Fruit fly (Drosophila melanogaster) whole organism, embryonic: Measurements from ENCODE around the gene Spec2.

ENCODE experiments used
- B-H2 ChIP-seq: fragments of 200-800 bp; sonication (Bioruptor generic); optimal IDR thresholded peaks from 2 replicates; lab custom pipeline; 2018; ENCODE audit warnings: missing biosample characterization, mild to moderate bottlenecking, missing genetic modification characterization
- Bdp1 ChIP-seq: fragments of 200-800 bp; sonication (Bioruptor generic); optimal IDR thresholded peaks from 3 replicates; lab custom pipeline; 2016; ENCODE audit warnings: missing biosample characterization, missing genetic modification characterization
- Blimp-1 ChIP-seq: fragments of 200-800 bp; sonication (Bioruptor generic); optimal IDR thresholded peaks from 3 replicates; lab custom pipeline; 2018; ENCODE audit warnings: missing biosample characterization, missing genetic modification characterization, mild to moderate bottlenecking, moderate library complexity, missing genetic modification reagents
- BtbVII ChIP-seq: fragments of 200-800 bp; sonication (Bioruptor generic); optimal IDR thresholded peaks from 3 replicates; lab custom pipeline; 2017; ENCODE audit warnings: missing biosample characterization, mild to moderate bottlenecking, missing genetic modification characterization
- CG1024 ChIP-seq: fragments of 200-800 bp; sonication (Bioruptor generic); IDR thresholded peaks from 2 replicates; pipeline ENCODE4 v1.3.6; 2022; ENCODE audit warnings: missing biosample characterization, missing genetic modification characterization
- CG10267 ChIP-seq: fragments of 200-800 bp; sonication (Bioruptor generic); optimal IDR thresholded peaks from 2 replicates; lab custom pipeline; 2018; ENCODE audit warnings: missing biosample characterization, mild to moderate bottlenecking, missing genetic modification characterization, moderate library complexity
- CG12155 ChIP-seq: fragments of 200-800 bp; sonication (Bioruptor generic); optimal IDR thresholded peaks from 3 replicates; lab custom pipeline; 2016; ENCODE audit warnings: missing biosample characterization, missing genetic modification characterization
- CG13123 ChIP-seq: fragments of 200-800 bp; sonication (Bioruptor generic); optimal IDR thresholded peaks from 2 replicates; lab custom pipeline; 2016; ENCODE audit warnings: missing biosample characterization, missing genetic modification characterization
- CG13296 ChIP-seq: fragments of 200-800 bp; sonication (Bioruptor generic); optimal IDR thresholded peaks from 3 replicates; lab custom pipeline; 2018; ENCODE audit warnings: missing biosample characterization, mild to moderate bottlenecking, missing genetic modification characterization
- CG13624 ChIP-seq: fragments of 200-800 bp; sonication (Bioruptor generic); optimal IDR thresholded peaks from 2 replicates; lab custom pipeline; 2016; ENCODE audit warnings: missing biosample characterization, missing genetic modification characterization
- CG14965 ChIP-seq: fragments of 200-800 bp; sonication (Bioruptor generic); optimal IDR thresholded peaks from 2 replicates; lab custom pipeline; 2016; ENCODE audit warnings: missing biosample characterization, missing genetic modification characterization, borderline replicate concordance
- CG1602 ChIP-seq: fragments of 200-800 bp; sonication (Bioruptor generic); optimal IDR thresholded peaks from 3 replicates; lab custom pipeline; 2016; ENCODE audit warnings: missing biosample characterization, missing genetic modification characterization
- CG17328 ChIP-seq: fragments of 200-800 bp; sonication (Bioruptor generic); IDR thresholded peaks from 2 replicates; pipeline ENCODE4 v1.3.6; 2022; ENCODE audit warnings: missing biosample characterization, missing genetic modification characterization
- CG2712 ChIP-seq: fragments of 200-800 bp; optimal IDR thresholded peaks from 3 replicates; lab custom pipeline; 2019; ENCODE audit warnings: missing biosample characterization, mild to moderate bottlenecking, missing genetic modification characterization, moderate library complexity
- CG2889 ChIP-seq: fragments of 200-800 bp; sonication (Bioruptor generic); IDR thresholded peaks from 3 replicates; pipeline ENCODE4 v1.3.6; 2022; ENCODE audit warnings: missing biosample characterization, missing genetic modification characterization
- CG30020 ChIP-seq: fragments of 200-800 bp; optimal IDR thresholded peaks from 2 replicates; lab custom pipeline; 2019; ENCODE audit warnings: missing biosample characterization, mild to moderate bottlenecking, missing genetic modification characterization, moderate library complexity
- CG4328 ChIP-seq: fragments of 200-800 bp; sonication (Bioruptor generic); optimal IDR thresholded peaks from 3 replicates; lab custom pipeline; 2017; ENCODE audit warnings: missing biosample characterization, missing genetic modification reagents, missing genetic modification characterization
- CG6272 ChIP-seq: fragments of 200-800 bp; sonication (Bioruptor generic); IDR thresholded peaks from 2 replicates; pipeline ENCODE4 v1.3.6; 2022; ENCODE audit warnings: missing biosample characterization, missing genetic modification characterization
- CG6689 ChIP-seq: fragments of 200-800 bp; sonication (Bioruptor generic); IDR thresholded peaks from 2 replicates; pipeline ENCODE4 v1.3.6; 2022; ENCODE audit warnings: missing biosample characterization, missing genetic modification characterization
- CG6791 ChIP-seq: fragments of 200-800 bp; sonication (Bioruptor generic); IDR thresholded peaks from 3 replicates; pipeline ENCODE4 v1.3.6; 2022; ENCODE audit warnings: missing biosample characterization, missing genetic modification characterization; ENCODE audit not compliant: partially characterized antibody
- CG8924 ChIP-seq: fragments of 200-800 bp; optimal IDR thresholded peaks from 3 replicates; lab custom pipeline; 2019; ENCODE audit warnings: missing biosample characterization, mild to moderate bottlenecking, missing genetic modification characterization, moderate library complexity
- Doc3 ChIP-seq: fragments of 200-800 bp; sonication (Bioruptor generic); IDR thresholded peaks from 3 replicates; pipeline ENCODE4 v1.3.6; 2022; ENCODE audit warnings: missing biosample characterization, missing genetic modification characterization; ENCODE audit not compliant: partially characterized antibody
- E2f1 ChIP-seq: fragments of 200-800 bp; sonication (Bioruptor generic); IDR thresholded peaks from 2 replicates; pipeline ENCODE4 v1.3.6; 2022; ENCODE audit warnings: missing biosample characterization, missing genetic modification characterization
- Hr51 ChIP-seq, 2 experiments: fragments of 200-800 bp; sonication (Bioruptor generic); optimal IDR thresholded peaks; 2 replicates in 1 of 2; 3 replicates in 1 of 2; lab custom pipeline; 2016 to 2018; ENCODE audit warnings: missing biosample characterization in 2 of 2, missing genetic modification characterization in 2 of 2, mild to moderate bottlenecking in 1 of 2, moderate library complexity in 1 of 2
- Jarid2 ChIP-seq: fragments of 200-800 bp; sonication (Bioruptor generic); optimal IDR thresholded peaks from 3 replicates; lab custom pipeline; 2017; ENCODE audit warnings: mild to moderate bottlenecking, missing biosample characterization, missing genetic modification reagents, missing genetic modification characterization
- Meics ChIP-seq: fragments of 200-800 bp; sonication (Bioruptor generic); optimal IDR thresholded peaks from 2 replicates; lab custom pipeline; 2017; ENCODE audit warnings: missing biosample characterization, mild to moderate bottlenecking, missing genetic modification characterization
- Side ChIP-seq: fragments of 200-800 bp; sonication (Bioruptor generic); optimal IDR thresholded peaks from 2 replicates; lab custom pipeline; 2016; ENCODE audit warnings: missing biosample characterization, missing genetic modification characterization
- Stat92E ChIP-seq, 3 experiments: fragments of >200 bp in 2 of 3; fragments of 200-800 bp in 1 of 3; sonication (Bioruptor generic) in 1 of 3; optimal IDR thresholded peaks; 2 replicates each; lab custom pipeline; 2017 to 2019; ENCODE audit warnings: missing biosample characterization in 3 of 3, missing genetic modification characterization in 3 of 3, mild to moderate bottlenecking in 1 of 3, moderate library complexity in 1 of 3
- Trl ChIP-seq, 3 experiments: fragments of >200 bp in 2 of 3; fragments of 200-800 bp in 1 of 3; sonication (Bioruptor generic) in 1 of 3; optimal IDR thresholded peaks; 2 replicates in 1 of 3; 3 replicates in 2 of 3; lab custom pipeline; 2016 to 2017; ENCODE audit warnings: missing biosample characterization in 1 of 3, missing genetic modification characterization in 1 of 3
- YL-1 ChIP-seq: fragments of 200-800 bp; sonication (Bioruptor generic); optimal IDR thresholded peaks from 3 replicates; lab custom pipeline; 2017; ENCODE audit warnings: missing biosample characterization, mild to moderate bottlenecking, missing genetic modification characterization
- aop ChIP-seq: fragments of 200-800 bp; sonication (Bioruptor generic); IDR thresholded peaks from 2 replicates; pipeline ENCODE4 v1.3.6; 2022; ENCODE audit warnings: missing biosample characterization, missing genetic modification characterization
- ara ChIP-seq: fragments of 200-800 bp; sonication (Bioruptor generic); IDR thresholded peaks from 2 replicates; pipeline ENCODE4 v1.3.6; 2022; ENCODE audit warnings: missing biosample characterization, missing genetic modification characterization
- cas ChIP-seq: fragments of 200-800 bp; sonication (Bioruptor generic); IDR thresholded peaks from 2 replicates; pipeline ENCODE4 v1.3.6; 2022; ENCODE audit warnings: missing biosample characterization, missing genetic modification characterization
- crp ChIP-seq, 2 experiments: fragments of 200-800 bp; sonication (Bioruptor generic); optimal IDR thresholded peaks; 2 replicates in 1 of 2; 3 replicates in 1 of 2; lab custom pipeline; 2017; ENCODE audit warnings: missing biosample characterization in 2 of 2, missing genetic modification characterization in 2 of 2, mild to moderate bottlenecking in 1 of 2, moderate library complexity in 1 of 2
- dmrt99B ChIP-seq: fragments of 200-800 bp; sonication (Bioruptor generic); optimal IDR thresholded peaks from 2 replicates; lab custom pipeline; 2018; ENCODE audit warnings: missing biosample characterization, mild to moderate bottlenecking, missing genetic modification characterization, moderate library complexity
- emc ChIP-seq: fragments of 200-800 bp; sonication (Bioruptor generic); optimal IDR thresholded peaks from 2 replicates; lab custom pipeline; 2016; ENCODE audit warnings: missing biosample characterization, missing genetic modification characterization
- fd3F ChIP-seq: fragments of 200-800 bp; sonication (Bioruptor generic); optimal IDR thresholded peaks from 2 replicates; lab custom pipeline; 2018; ENCODE audit warnings: missing biosample characterization, mild to moderate bottlenecking, missing genetic modification characterization, moderate library complexity
- gce ChIP-seq: fragments of 200-800 bp; sonication (Bioruptor generic); IDR thresholded peaks from 3 replicates; pipeline ENCODE4 v1.3.6; 2022; ENCODE audit warnings: missing biosample characterization, missing genetic modification characterization
- insv ChIP-seq, 2 experiments: fragments of 200-800 bp; sonication (Bioruptor generic); optimal IDR thresholded peaks; 3 replicates each; lab custom pipeline; 2016 to 2018; ENCODE audit warnings: missing biosample characterization in 2 of 2, missing genetic modification characterization in 2 of 2
- lbe ChIP-seq: fragments of 200-800 bp; sonication (Bioruptor generic); optimal IDR thresholded peaks from 2 replicates; lab custom pipeline; 2016; ENCODE audit warnings: missing biosample characterization, mild to moderate bottlenecking, missing genetic modification characterization
- nau ChIP-seq: fragments of 200-800 bp; sonication (Bioruptor generic); optimal IDR thresholded peaks from 3 replicates; lab custom pipeline; 2017; ENCODE audit warnings: missing biosample characterization, mild to moderate bottlenecking, missing genetic modification characterization, missing genetic modification reagents
- onecut ChIP-seq: fragments of 200-800 bp; sonication (Bioruptor generic); IDR thresholded peaks from 2 replicates; pipeline ENCODE4 v1.3.6; 2022; ENCODE audit warnings: missing biosample characterization, missing genetic modification characterization
- repo ChIP-seq: fragments of 200-800 bp; sonication (Bioruptor generic); optimal IDR thresholded peaks from 2 replicates; lab custom pipeline; 2016; ENCODE audit warnings: missing biosample characterization, missing genetic modification characterization
- sisA ChIP-seq: fragments of 200-800 bp; sonication (Bioruptor generic); IDR thresholded peaks from 2 replicates; pipeline ENCODE4 v1.3.6; 2022; ENCODE audit warnings: missing biosample characterization, missing genetic modification characterization
- slou ChIP-seq: fragments of 200-800 bp; sonication (Bioruptor generic); optimal IDR thresholded peaks from 3 replicates; lab custom pipeline; 2016; ENCODE audit warnings: missing biosample characterization, missing genetic modification characterization
- stwl ChIP-seq: fragments of 200-800 bp; sonication (Bioruptor generic); optimal IDR thresholded peaks from 3 replicates; lab custom pipeline; 2018; ENCODE audit warnings: missing biosample characterization, mild to moderate bottlenecking, missing genetic modification characterization, moderate library complexity
- sug ChIP-seq: fragments of 200-800 bp; optimal IDR thresholded peaks from 2 replicates; lab custom pipeline; 2019; ENCODE audit warnings: missing biosample characterization, mild to moderate bottlenecking, missing genetic modification characterization, moderate library complexity
- trem ChIP-seq: fragments of 200-800 bp; optimal IDR thresholded peaks from 3 replicates; lab custom pipeline; 2019; ENCODE audit warnings: missing biosample characterization, mild to moderate bottlenecking, missing genetic modification characterization, moderate library complexity

The Spec2 gene

dm6 chr3R:5636519-5637430 is 12.8 kb upstream of the Spec2 start, which contains the start of the genes CG31548 and CG12170 (continued):
- peak; percentile 32 for TF ChIP-seq CG13624
- no peak for TF ChIP-seq Blimp-1 (GFP tag; lab: Kevin White, UChicago)
- peak; percentile 17 for TF ChIP-seq Side (GFP tag; lab: Kevin White, UChicago)
- TF ChIP-seq crp (GFP tag; optimal IDR thresholded peaks at IDR 0.05; lab: Kevin White, UChicago): no peak
- TF ChIP-seq slou (GFP tag; lab: Kevin White, UChicago): no peak
- TF ChIP-seq YL-1 (GFP tag; lab: Kevin White, UChicago): peak; percentile 15
- TF ChIP-seq cas (GFP tag; lab: Robert Waterston, UW): no peak
- TF ChIP-seq Bdp1 (GFP tag; lab: Kevin White, UChicago): no peak
- TF ChIP-seq CG10267 (tag; lab: Kevin White, UChicago): peak; percentile 62
- TF ChIP-seq Doc3 (GFP tag; lab: Robert Waterston, UW): no peak
- no peak for TF ChIP-seq B-H2
- TF ChIP-seq CG13296 (GFP tag; lab: Kevin White, UChicago): peak; percentile 42
- no peak for TF ChIP-seq CG6272
- peak; percentile 31 for TF ChIP-seq CG12155
- TF ChIP-seq gce (GFP tag; lab: Robert Waterston, UW): no peak
- TF ChIP-seq Meics (GFP tag; lab: Kevin White, UChicago): no peak
- TF ChIP-seq aop: no peak
- TF ChIP-seq fd3F (GFP tag; lab: Kevin White, UChicago): peak; percentile 11
- no peak for TF ChIP-seq Stat92E (GFP tag; optimal IDR thresholded peaks at IDR 0.05; lab: Kevin White, UChicago)
- no peak for TF ChIP-seq CG4328 (GFP tag; lab: Kevin White, UChicago)
- TF ChIP-seq CG1024 (GFP tag; lab: Robert Waterston, UW): no peak
- no peak for TF ChIP-seq BtbVII
- no peak for TF ChIP-seq CG6791 (GFP tag; lab: Robert Waterston, UW)
- 0 out of 2 replicates have a peak, but pooled peaks have one; percentile 6 for TF ChIP-seq sisA (GFP tag; lab: Robert Waterston, UW)
- peak; percentile 64 for TF ChIP-seq CG30020
- TF ChIP-seq lbe (GFP tag; lab: Kevin White, UChicago): peak; percentile 22
- no peak for TF ChIP-seq stwl
- TF ChIP-seq CG13123 (GFP tag; lab: Kevin White, UChicago): no peak
- TF ChIP-seq CG2889 (GFP tag; lab: Robert Waterston, UW): no peak
- TF ChIP-seq CG17328 (GFP tag; lab: Robert Waterston, UW): peak; percentile 64
- peak; percentile 57 for TF ChIP-seq trem (tag; lab: Kevin White, UChicago)
- TF ChIP-seq emc (GFP tag; lab: Kevin White, UChicago): no peak
- TF ChIP-seq CG8924 (tag; lab: Kevin White, UChicago): peak; percentile 65
- TF ChIP-seq dmrt99B (tag; lab: Kevin White, UChicago): no peak
- TF ChIP-seq E2f1: peak; percentile 39; the same call in 1 of the 2 replicates
- no peak for TF ChIP-seq repo (GFP tag; lab: Kevin White, UChicago)
- TF ChIP-seq Hr51 (GFP tag; optimal IDR thresholded peaks at IDR 0.05; lab: Kevin White, UChicago): no peak
- peak; percentile 77 for TF ChIP-seq CG2712
- no peak for TF ChIP-seq CG14965 (GFP tag; lab: Kevin White, UChicago)
- peak; percentile 56 for TF ChIP-seq CG1602 (GFP tag; lab: Kevin White, UChicago)
- TF ChIP-seq sug (tag; lab: Kevin White, UChicago): no peak
- no peak for TF ChIP-seq Trl (optimal IDR thresholded peaks at IDR 0.05; lab: Kevin White, UChicago)
- no peak for TF ChIP-seq Trl (GFP tag; optimal IDR thresholded peaks at IDR 0.05; lab: Kevin White, UChicago)
- no peak for TF ChIP-seq nau (GFP tag; lab: Kevin White, UChicago)
- peak; percentile 58; the same call in 1 of the 2 replicates for TF ChIP-seq CG6689 (GFP tag; lab: Robert Waterston, UW)
- TF ChIP-seq Jarid2 (GFP tag; lab: Kevin White, UChicago): no peak
- TF ChIP-seq insv (GFP tag; optimal IDR thresholded peaks at IDR 0.05; lab: Kevin White, UChicago): no peak
- no peak for TF ChIP-seq onecut
- TF ChIP-seq ara (GFP tag; lab: Robert Waterston, UW): no peak
